Fruit fly (Drosophila melanogaster): ENCODE measurements around the gene CG8916.

The CG8916 gene

DNA sequence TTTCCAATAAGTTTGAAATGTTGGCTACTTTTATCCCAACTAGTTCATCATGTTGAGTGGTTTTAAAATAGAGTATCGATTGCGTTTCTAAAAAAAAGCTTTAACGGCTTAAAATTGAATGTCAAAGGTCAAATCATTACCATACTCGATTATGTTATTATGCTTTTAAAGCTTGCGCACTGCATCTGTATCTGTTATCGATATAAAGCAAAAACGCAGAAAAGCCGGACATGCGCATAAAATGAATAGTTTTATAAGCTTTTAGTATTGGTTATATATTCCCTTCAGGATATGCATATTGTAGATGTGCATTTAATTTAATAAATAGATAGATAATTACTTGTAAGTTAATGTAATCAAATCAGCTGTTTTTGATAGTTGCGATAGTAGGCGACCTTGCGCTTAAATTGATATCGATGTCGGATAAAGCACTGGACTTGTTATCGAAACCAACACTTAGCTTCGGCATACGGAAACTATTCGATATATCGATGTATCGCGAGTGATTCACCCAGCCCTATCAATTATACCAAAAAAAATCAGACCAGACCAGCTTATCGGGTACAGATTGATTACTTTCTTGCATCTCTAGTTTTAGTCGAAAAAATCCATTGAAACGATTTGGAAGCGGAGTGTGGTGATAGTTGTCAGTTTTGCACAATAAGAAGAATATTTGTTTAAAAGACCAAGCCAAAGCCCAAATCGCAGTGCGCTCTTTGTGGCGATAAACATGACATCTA lies 30.0 kb upstream of the CG8916 start, which contains the start of gene shi (continued):
- TF ChIP-seq Hr39 (optimal IDR thresholded peaks at IDR 0.05): no peak
- TF ChIP-seq Opbp (GFP tag; IDR thresholded peaks at IDR 0.05; ENCODE audit: partially characterized antibody): peak; percentile 98
- TF ChIP-seq lola (GFP tag; optimal IDR thresholded peaks at IDR 0.05): no peak
- TF ChIP-seq CG17385 (GFP tag; optimal IDR thresholded peaks at IDR 0.05): no peak
- TF ChIP-seq hb (GFP tag; IDR thresholded peaks at IDR 0.05; ENCODE audit: partially characterized antibody): peak; percentile 99
- no peak for TF ChIP-seq tx (GFP tag; optimal IDR thresholded peaks at IDR 0.05)
- TF ChIP-seq CG6765 (GFP tag; optimal IDR thresholded peaks at IDR 0.05): no peak
- no peak for TF ChIP-seq CG9727 (GFP tag; optimal IDR thresholded peaks at IDR 0.05)
- TF ChIP-seq CG2129 (GFP tag; IDR thresholded peaks at IDR 0.05; ENCODE audit: partially characterized antibody): peak; percentile 83
- no peak for TF ChIP-seq Deaf1 (tag; optimal IDR thresholded peaks at IDR 0.05)
- no peak for TF ChIP-seq Fer1 (GFP tag; optimal IDR thresholded peaks at IDR 0.05)
- TF ChIP-seq CG6175 (GFP tag; IDR thresholded peaks at IDR 0.05): no peak
- peak; percentile 94 for TF ChIP-seq Sry-δ (GFP tag; optimal IDR thresholded peaks at IDR 0.05)
- no peak for TF ChIP-seq CG11398 (GFP tag; optimal IDR thresholded peaks at IDR 0.05)
- peak; percentile 23 for TF ChIP-seq CG13296 (GFP tag; optimal IDR thresholded peaks at IDR 0.05)
- TF ChIP-seq zfh1 (GFP tag; IDR thresholded peaks at IDR 0.05): no peak
- TF ChIP-seq CG12155 (GFP tag; optimal IDR thresholded peaks at IDR 0.05): no peak
- no peak for TF ChIP-seq CG17802 (tag; optimal IDR thresholded peaks at IDR 0.05)
- no peak for TF ChIP-seq ham (GFP tag; IDR thresholded peaks at IDR 0.05)
- TF ChIP-seq CG4328 (GFP tag; optimal IDR thresholded peaks at IDR 0.05): no peak
- TF ChIP-seq ken (GFP tag; IDR thresholded peaks at IDR 0.05): no peak
- no peak for TF ChIP-seq Doc2 (GFP tag; IDR thresholded peaks at IDR 0.05)
- TF ChIP-seq zen2 (GFP tag; IDR thresholded peaks at IDR 0.05; ENCODE audit: partially characterized antibody): peak; percentile 97; the same call in 2 of the 3 replicates
- TF ChIP-seq peb (GFP tag; IDR thresholded peaks at IDR 0.05): no peak
- TF ChIP-seq Eip74EF (GFP tag; optimal IDR thresholded peaks at IDR 0.05): no peak
- TF ChIP-seq ci (GFP tag; IDR thresholded peaks at IDR 0.05): peak; percentile 58; the same call in 2 of the 3 replicates
- TF ChIP-seq CG8924 (tag; optimal IDR thresholded peaks at IDR 0.05): peak; percentile 56
- no peak; the same call in 1 of the 2 replicates for TF ChIP-seq Rfx (GFP tag; IDR thresholded peaks at IDR 0.05)
- no peak for TF ChIP-seq prd (optimal IDR thresholded peaks at IDR 0.05)
- TF ChIP-seq prd (GFP tag; IDR thresholded peaks at IDR 0.05): no peak
- TF ChIP-seq chm (GFP tag; IDR thresholded peaks at IDR 0.05): no peak
- no peak for TF ChIP-seq CG31365 (tag; optimal IDR thresholded peaks at IDR 0.05)
- peak; percentile 96 for TF ChIP-seq CG13287 (GFP tag; IDR thresholded peaks at IDR 0.05; ENCODE audit: partially characterized antibody)
- no peak for TF ChIP-seq esg (GFP tag; conservative IDR thresholded peaks at IDR 0.05)
- no peak for TF ChIP-seq tin (GFP tag; optimal IDR thresholded peaks at IDR 0.05)
- no peak for TF ChIP-seq CG13123 (GFP tag; optimal IDR thresholded peaks at IDR 0.05)
- peak; percentile 47; the same call in 1 of the 2 replicates for TF ChIP-seq CG32532 (GFP tag; IDR thresholded peaks at IDR 0.05)
- TF ChIP-seq sim (GFP tag; IDR thresholded peaks at IDR 0.05): no peak
- TF ChIP-seq Asciz (GFP tag; optimal IDR thresholded peaks at IDR 0.05): no peak
- no peak for TF ChIP-seq maf-S (GFP tag; optimal IDR thresholded peaks at IDR 0.05)
- TF ChIP-seq fu2 (GFP tag; optimal IDR thresholded peaks at IDR 0.05): no peak
- TF ChIP-seq scrt (GFP tag; optimal IDR thresholded peaks at IDR 0.05): peak; percentile 13
- peak; percentile 12 for TF ChIP-seq CG13424 (tag; optimal IDR thresholded peaks at IDR 0.05)
- peak; percentile 20 for TF ChIP-seq Vsx1 (GFP tag; optimal IDR thresholded peaks at IDR 0.05)
- no peak for TF ChIP-seq Sry-β (GFP tag; optimal IDR thresholded peaks at IDR 0.05)
- TF ChIP-seq pzg (GFP tag; optimal IDR thresholded peaks at IDR 0.05): peak; percentile 94
- TF ChIP-seq CG18599 (GFP tag; optimal IDR thresholded peaks at IDR 0.05): peak; percentile 29
- TF ChIP-seq Mrtf (GFP tag; IDR thresholded peaks at IDR 0.05): no peak
- no peak for TF ChIP-seq CG15479 (GFP tag; optimal IDR thresholded peaks at IDR 0.05)

All from whole organism, embryonic.